Fruit fly (Drosophila melanogaster): ENCODE measurements around the gene CG34382.

Gene CG34382

DNA sequence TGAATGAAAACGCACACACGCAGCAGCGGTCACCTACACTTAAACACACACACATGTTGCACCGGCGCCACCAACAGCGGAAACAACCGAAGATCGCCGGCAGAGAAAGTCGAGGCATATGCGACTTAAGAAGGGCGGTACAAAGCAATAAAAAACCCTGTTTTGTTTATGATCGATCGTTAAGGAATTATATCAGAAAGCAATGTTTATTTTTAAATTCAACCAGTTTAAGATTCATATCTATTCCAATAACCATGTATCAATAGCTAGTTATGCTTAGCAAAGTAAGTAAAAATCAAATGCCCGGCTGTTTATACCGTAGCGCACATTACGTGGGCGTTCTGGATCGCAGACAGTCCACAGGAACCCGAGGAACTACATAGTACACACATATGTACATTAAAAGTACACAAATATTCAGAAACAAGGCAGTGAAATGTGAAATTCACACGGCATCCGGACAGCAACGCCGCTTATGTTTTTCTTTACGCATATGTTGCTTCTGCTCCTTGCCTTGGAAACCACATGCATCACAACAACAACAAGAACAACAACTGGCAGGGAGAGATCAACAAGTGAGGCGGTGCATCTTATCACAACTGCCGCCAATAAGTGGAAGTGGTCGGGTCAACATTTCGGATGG, 22.9 kb upstream of the CG34382 start (continued):
- TF ChIP-seq CG6175 (GFP tag; IDR thresholded peaks at IDR 0.05) (peak; percentile 89), CG31224 (GFP tag; IDR thresholded peaks at IDR 0.05) (peak; percentile 89), CG9609 (GFP tag; optimal IDR thresholded peaks at IDR 0.05) (peak; percentile 97), CG17328 (GFP tag; IDR thresholded peaks at IDR 0.05) (peak; percentile 99), ewg (GFP tag; optimal IDR thresholded peaks at IDR 0.05) (peak; percentile 93), CTCF (GFP tag; optimal IDR thresholded peaks at IDR 0.05) (peak; percentile 72), CG15011 (GFP tag; optimal IDR thresholded peaks at IDR 0.05) (peak; percentile 94), Hand (GFP tag; optimal IDR thresholded peaks at IDR 0.05) (peak; percentile 79), CG16813 (GFP tag; IDR thresholded peaks at IDR 0.05; ENCODE audit: partially characterized antibody) (no peak), CG16863 (GFP tag; optimal IDR thresholded peaks at IDR 0.05) (peak; percentile 97), CG31388 (GFP tag; optimal IDR thresholded peaks at IDR 0.05) (peak; percentile 94), CG8944 (GFP tag; optimal IDR thresholded peaks at IDR 0.05) (peak; percentile 97), CG12769 (tag; optimal IDR thresholded peaks at IDR 0.05) (peak; percentile 94), oc (tag; optimal IDR thresholded peaks at IDR 0.05) (peak; percentile 97), pan (optimal IDR thresholded peaks at IDR 0.05) (no peak), pan (GFP tag; optimal IDR thresholded peaks at IDR 0.05 in 1 of 2, IDR thresholded peaks at IDR 0.05 in 1 of 2) (peak in 1 of 2 experiments; percentile 96), CG3065 (GFP tag; optimal IDR thresholded peaks at IDR 0.05) (peak; percentile 92), CG16815 (GFP tag; optimal IDR thresholded peaks at IDR 0.05) (peak; percentile 98), CG18262 (tag; optimal IDR thresholded peaks at IDR 0.05) (peak; percentile 99), onecut (GFP tag; IDR thresholded peaks at IDR 0.05) (peak; percentile 94), CG15479 (GFP tag; optimal IDR thresholded peaks at IDR 0.05) (peak; percentile 98), Rfx (GFP tag; IDR thresholded peaks at IDR 0.05) (peak; percentile 93), H2.0 (GFP tag; IDR thresholded peaks at IDR 0.05) (peak; percentile 95), CG4820 (GFP tag; optimal IDR thresholded peaks at IDR 0.05) (peak; percentile 98), Kr (GFP tag; optimal IDR thresholded peaks at IDR 0.05) (peak; percentile 77), pum (GFP tag; optimal IDR thresholded peaks at IDR 0.05) (peak; percentile 99), CG31441 (GFP tag; IDR thresholded peaks at IDR 0.05) (peak; percentile 69), Lhr (GFP tag; optimal IDR thresholded peaks at IDR 0.05) (peak; percentile 93), ems (GFP tag; optimal IDR thresholded peaks at IDR 0.05) (peak; percentile 98), slp2 (GFP tag; optimal IDR thresholded peaks at IDR 0.05) (peak; percentile 96), Vsx1 (GFP tag; optimal IDR thresholded peaks at IDR 0.05) (peak; percentile 91), CG16779 (GFP tag; IDR thresholded peaks at IDR 0.05) (peak; percentile 93), Hey (tag; optimal IDR thresholded peaks at IDR 0.05) (peak; percentile 74), CG11560 (tag; IDR thresholded peaks at IDR 0.05) (no peak; the same call in 2 of the 3 replicates), Doc2 (GFP tag; IDR thresholded peaks at IDR 0.05) (peak; percentile 84), tll (GFP tag; optimal IDR thresholded peaks at IDR 0.05) (peak in 1 of 2 experiments; percentile 97), Sox100B (GFP tag; optimal IDR thresholded peaks at IDR 0.05) (peak; percentile 98), bbx (GFP tag; IDR thresholded peaks at IDR 0.05; ENCODE audit: partially characterized antibody) (0 out of 2 replicates have a peak, but pooled peaks have one; percentile 13), btn (GFP tag; optimal IDR thresholded peaks at IDR 0.05) (peak; percentile 98), CG12219 (GFP tag; optimal IDR thresholded peaks at IDR 0.05) (peak; percentile 95), CG34376 (GFP tag; optimal IDR thresholded peaks at IDR 0.05) (peak; percentile 78), CG10959 (GFP tag; IDR thresholded peaks at IDR 0.05) (peak; percentile 98), NC2α (GFP tag; optimal IDR thresholded peaks at IDR 0.05) (peak; percentile 95), CG11398 (GFP tag; optimal IDR thresholded peaks at IDR 0.05) (peak; percentile 96), Fer1 (GFP tag; optimal IDR thresholded peaks at IDR 0.05) (peak; percentile 94), Ets97D (GFP tag; optimal IDR thresholded peaks at IDR 0.05) (peak; percentile 88), CG10274 (GFP tag; optimal IDR thresholded peaks at IDR 0.05) (peak; percentile 100), NK7.1 (GFP tag; optimal IDR thresholded peaks at IDR 0.05) (peak; percentile 93), CG17385 (GFP tag; optimal IDR thresholded peaks at IDR 0.05) (peak; percentile 90), Dfd (GFP tag; optimal IDR thresholded peaks at IDR 0.05) (no peak), Dbx (GFP tag; IDR thresholded peaks at IDR 0.05) (peak; percentile 81)
